Worm (Caenorhabditis elegans) whole organism, L2 larva: ENCODE data around the gene vha-11.

Experiments used
- C34F6.9 ChIP-seq: fragments of 150-350 bp; optimal IDR thresholded peaks from 2 replicates; lab custom pipeline; 2014; ENCODE audit warnings: missing biosample characterization, missing genetic modification characterization
- F13H6.1 ChIP-seq: sonication (generic microtip); optimal IDR thresholded peaks from 2 replicates; lab custom pipeline; 2016; ENCODE audit warnings: missing genetic modification characterization, missing compliant biosample characterization
- R02D3.7 ChIP-seq: fragments of 150-350 bp; optimal IDR thresholded peaks from 2 replicates; lab custom pipeline; 2014; ENCODE audit warnings: missing biosample characterization, missing genetic modification characterization
- Y55F3AM.14 ChIP-seq: fragments of 200-800 bp; sonication (Bioruptor generic); optimal IDR thresholded peaks from 2 replicates; lab custom pipeline; 2018; ENCODE audit warnings: mild to moderate bottlenecking, missing genetic modification characterization, missing compliant biosample characterization
- ZK546.5 ChIP-seq: sonication (generic microtip); optimal IDR thresholded peaks from 2 replicates; lab custom pipeline; 2017; ENCODE audit warnings: missing biosample characterization, missing genetic modification characterization
- alr-1 ChIP-seq: fragments of 150-350 bp; optimal IDR thresholded peaks from 2 replicates; lab custom pipeline; 2014; ENCODE audit warnings: missing biosample characterization, missing genetic modification characterization
- aly-2 ChIP-seq: fragments of 150-350 bp; optimal IDR thresholded peaks from 2 replicates; lab custom pipeline; 2014; ENCODE audit warnings: missing biosample characterization, missing genetic modification characterization
- ama-1 ChIP-seq: fragments of 150-350 bp; optimal IDR thresholded peaks from 2 replicates; lab custom pipeline; 2018; ENCODE audit warnings: inconsistent platforms
- blmp-1 ChIP-seq: sonication (generic microtip); optimal IDR thresholded peaks from 2 replicates; lab custom pipeline; 2017; ENCODE audit warnings: missing genetic modification characterization, mild to moderate bottlenecking, missing compliant biosample characterization, antibody characterized with exemption, moderate library complexity; ENCODE audit not compliant: insufficient read depth
- ceh-82 ChIP-seq: fragments of 150-350 bp; optimal IDR thresholded peaks from 2 replicates; lab custom pipeline; 2014; ENCODE audit warnings: missing biosample characterization, missing genetic modification characterization
- egl-27 ChIP-seq: sonication (generic microtip); optimal IDR thresholded peaks from 3 replicates; lab custom pipeline; 2017; ENCODE audit warnings: missing biosample characterization, missing genetic modification reagents, missing genetic modification characterization
- elt-3 ChIP-seq: sonication (generic microtip); optimal IDR thresholded peaks from 2 replicates; lab custom pipeline; 2017; ENCODE audit warnings: missing biosample characterization, missing genetic modification characterization
- lin-11 ChIP-seq: fragments of 150-350 bp; sonication (generic microtip); optimal IDR thresholded peaks from 2 replicates; lab custom pipeline; 2014; ENCODE audit warnings: missing biosample characterization, missing genetic modification characterization, inconsistent platforms, mixed read lengths
- lin-13 ChIP-seq: fragments of 150-350 bp; optimal IDR thresholded peaks from 2 replicates; lab custom pipeline; 2014; ENCODE audit warnings: missing biosample characterization, missing genetic modification reagents, missing genetic modification characterization
- lin-39 ChIP-seq: fragments of 150-350 bp; optimal IDR thresholded peaks from 2 replicates; lab custom pipeline; 2014; ENCODE audit warnings: missing biosample characterization, missing genetic modification reagents, missing genetic modification characterization
- lsy-2 ChIP-seq, 2 experiments: fragments of 150-350 bp in 1 of 2; sonication (generic microtip) in 1 of 2; optimal IDR thresholded peaks; 2 replicates each; lab custom pipeline; 2014 to 2017; ENCODE audit warnings: missing biosample characterization in 2 of 2, missing genetic modification characterization in 2 of 2
- mab-5 ChIP-seq: fragments of 150-350 bp; optimal IDR thresholded peaks from 2 replicates; lab custom pipeline; 2014; ENCODE audit warnings: missing biosample characterization, missing genetic modification characterization
- mdl-1 ChIP-seq, 2 experiments: fragments of 150-350 bp in 1 of 2; sonication (generic microtip) in 1 of 2; optimal IDR thresholded peaks; 2 replicates each; lab custom pipeline; 2017; ENCODE audit warnings: missing biosample characterization in 2 of 2, missing genetic modification characterization in 2 of 2
- nhr-12 ChIP-seq: fragments of 150-350 bp; optimal IDR thresholded peaks from 2 replicates; lab custom pipeline; 2014; ENCODE audit warnings: missing biosample characterization, missing genetic modification characterization
- nhr-129 ChIP-seq: fragments of 150-350 bp; optimal IDR thresholded peaks from 2 replicates; lab custom pipeline; 2014; ENCODE audit warnings: missing biosample characterization, missing genetic modification characterization
- nhr-23 ChIP-seq: fragments of 150-350 bp; optimal IDR thresholded peaks from 2 replicates; lab custom pipeline; 2014; ENCODE audit warnings: missing biosample characterization, missing genetic modification reagents, missing genetic modification characterization
- nhr-237 ChIP-seq: fragments of 150-350 bp; optimal IDR thresholded peaks from 2 replicates; lab custom pipeline; 2014; ENCODE audit warnings: missing biosample characterization, missing genetic modification characterization
- nhr-25 ChIP-seq: fragments of 150-350 bp; sonication (generic microtip); optimal IDR thresholded peaks from 3 replicates; lab custom pipeline; 2014; ENCODE audit warnings: missing biosample characterization, missing genetic modification characterization
- nhr-77 ChIP-seq: fragments of 150-350 bp; optimal IDR thresholded peaks from 2 replicates; lab custom pipeline; 2014; ENCODE audit warnings: missing biosample characterization, missing genetic modification characterization
- peb-1 ChIP-seq: fragments of 150-350 bp; optimal IDR thresholded peaks from 2 replicates; lab custom pipeline; 2014; ENCODE audit warnings: missing biosample characterization, missing genetic modification characterization
- sem-4 ChIP-seq: fragments of 150-350 bp; optimal IDR thresholded peaks from 2 replicates; lab custom pipeline; 2014; ENCODE audit warnings: missing biosample characterization, missing genetic modification reagents, missing genetic modification characterization
- skn-1 ChIP-seq: sonication (generic microtip); optimal IDR thresholded peaks from 2 replicates; lab custom pipeline; 2017; ENCODE audit warnings: missing biosample characterization, missing genetic modification characterization
- sma-3 ChIP-seq: sonication (generic microtip); optimal IDR thresholded peaks from 2 replicates; lab custom pipeline; 2016; ENCODE audit warnings: missing genetic modification reagents, missing genetic modification characterization, missing compliant biosample characterization
- sma-9 ChIP-seq, 2 experiments: fragments of 150-350 bp in 1 of 2; sonication (generic microtip) in 1 of 2; optimal IDR thresholded peaks; 2 replicates each; lab custom pipeline; 2014 to 2016; ENCODE audit warnings: missing genetic modification characterization in 2 of 2, mild to moderate bottlenecking in 1 of 2, missing biosample characterization in 1 of 2, missing compliant biosample characterization in 1 of 2, missing genetic modification reagents in 1 of 2, moderate library complexity in 1 of 2
- snpc-4 ChIP-seq: fragments of 150-350 bp; optimal IDR thresholded peaks from 2 replicates; lab custom pipeline; 2014; ENCODE audit warnings: missing biosample characterization, missing genetic modification characterization
- unc-39 ChIP-seq: fragments of 150-350 bp; optimal IDR thresholded peaks from 2 replicates; lab custom pipeline; 2014; ENCODE audit warnings: missing biosample characterization, missing genetic modification characterization
- unc-55 ChIP-seq: fragments of 150-350 bp; sonication (generic microtip); optimal IDR thresholded peaks from 3 replicates; lab custom pipeline; 2014; ENCODE audit warnings: missing biosample characterization, missing genetic modification reagents, missing genetic modification characterization
- unc-62 ChIP-seq: fragments of 150-350 bp; optimal IDR thresholded peaks from 2 replicates; lab custom pipeline; 2014; ENCODE audit warnings: missing biosample characterization, missing genetic modification reagents, missing genetic modification characterization
- zag-1 ChIP-seq: fragments of 150-350 bp; optimal IDR thresholded peaks from 2 replicates; lab custom pipeline; 2014; ENCODE audit warnings: missing biosample characterization, missing genetic modification characterization
- ztf-1 ChIP-seq: fragments of 200-800 bp; sonication (Bioruptor generic); conservative IDR thresholded peaks from 2 replicates; pipeline ENCODE4 v1.3.6; 2022; ENCODE audit warnings: missing genetic modification characterization, missing compliant biosample characterization
- ztf-11 ChIP-seq: sonication (generic microtip); optimal IDR thresholded peaks from 2 replicates; lab custom pipeline; 2017; ENCODE audit warnings: missing biosample characterization, missing genetic modification characterization
- ztf-4 ChIP-seq: fragments of 150-350 bp; optimal IDR thresholded peaks from 2 replicates; lab custom pipeline; 2014; ENCODE audit warnings: missing biosample characterization, missing genetic modification characterization

Gene vha-11

ce11 chrIV:2311554-2311953, 2.8 kb downstream of the vha-11 start:
- TF ChIP-seq nhr-237 (no peak), lin-11 (no peak), unc-55 (no peak), unc-62 (GFP tag; lab: Kevin White, UChicago) (no peak), R02D3.7 (no peak), mdl-1 (tag; optimal IDR thresholded peaks at IDR 0.05; lab: Kevin White, UChicago) (no peak), lsy-2 (tag; optimal IDR thresholded peaks at IDR 0.05; lab: Kevin White, UChicago) (no peak), skn-1 (no peak), ztf-11 (no peak), lin-39 (tag; lab: Kevin White, UChicago) (no peak), ceh-82 (tag; lab: Kevin White, UChicago) (no peak), elt-3 (tag; lab: Kevin White, UChicago) (no peak), mab-5 (tag; lab: Kevin White, UChicago) (no peak), nhr-25 (tag; lab: Kevin White, UChicago) (no peak), nhr-129 (tag; lab: Kevin White, UChicago) (no peak), ztf-1 (GFP tag; lab: Robert Waterston, UW) (no peak), lin-13 (GFP tag; lab: Kevin White, UChicago) (no peak), F13H6.1 (tag; lab: Kevin White, UChicago) (no peak)
- TF ChIP-seq, all 48 proteins: peak for 0

- no peak for TF ChIP-seq sem-4
- no peak for TF ChIP-seq blmp-1 (tag; lab: Kevin White, UChicago)
- TF ChIP-seq aly-2: no peak
- no peak for TF ChIP-seq ztf-11
- TF ChIP-seq egl-27: no peak
- no peak for TF ChIP-seq ztf-1 (GFP tag; lab: Robert Waterston, UW)
- TF ChIP-seq nhr-237: no peak
- no peak for TF ChIP-seq peb-1 (tag; lab: Kevin White, UChicago)
- TF ChIP-seq F13H6.1 (tag; lab: Kevin White, UChicago): no peak
- no peak for TF ChIP-seq elt-3 (tag; lab: Kevin White, UChicago)
- TF ChIP-seq Y55F3AM.14 (GFP tag; lab: Kevin White, UChicago): no peak
- TF ChIP-seq nhr-129 (tag; lab: Kevin White, UChicago): no peak
- no peak for TF ChIP-seq zag-1 (tag; lab: Kevin White, UChicago)
- TF ChIP-seq nhr-77: no peak
- no peak for TF ChIP-seq unc-39
- no peak for TF ChIP-seq ztf-4
- no peak for TF ChIP-seq nhr-12 (tag; lab: Kevin White, UChicago)
- TF ChIP-seq alr-1 (tag; lab: Kevin White, UChicago): no peak
Observed at ce11 chrIV:2308203-2308602, 6.2 kb downstream of the vha-11 start.

- no peak for TF ChIP-seq unc-55
- TF ChIP-seq zag-1 (tag; lab: Kevin White, UChicago): no peak
- no peak for TF ChIP-seq nhr-25 (tag; lab: Kevin White, UChicago)
- no peak for TF ChIP-seq ama-1 (lab: Kevin White, UChicago)
- no peak for TF ChIP-seq elt-3 (tag; lab: Kevin White, UChicago)
- TF ChIP-seq sem-4: no peak
- TF ChIP-seq C34F6.9 (tag; lab: Kevin White, UChicago): no peak
- no peak for TF ChIP-seq peb-1 (tag; lab: Kevin White, UChicago)
- TF ChIP-seq sma-9 (GFP tag; optimal IDR thresholded peaks at IDR 0.05; lab: Kevin White, UChicago): no peak
- no peak for TF ChIP-seq sma-9 (tag; optimal IDR thresholded peaks at IDR 0.05; lab: Kevin White, UChicago)
- TF ChIP-seq Y55F3AM.14 (GFP tag; lab: Kevin White, UChicago): no peak
- TF ChIP-seq unc-39: no peak
- TF ChIP-seq, all 48 proteins: peak for 0
Observed at ce11 chrIV:2307374-2307773, 7.0 kb downstream of the vha-11 start.

- TF ChIP-seq snpc-4 (tag; lab: Kevin White, UChicago): no peak
- no peak for TF ChIP-seq ztf-1 (GFP tag; lab: Robert Waterston, UW)
- no peak for TF ChIP-seq nhr-12 (tag; lab: Kevin White, UChicago)
- no peak for TF ChIP-seq F13H6.1 (tag; lab: Kevin White, UChicago)
- TF ChIP-seq nhr-23 (tag; lab: Kevin White, UChicago): no peak
- TF ChIP-seq sma-3: no peak
- no peak for TF ChIP-seq ZK546.5 (tag; lab: Kevin White, UChicago)
- no peak for TF ChIP-seq lsy-2 (tag; optimal IDR thresholded peaks at IDR 0.05; lab: Kevin White, UChicago)
- TF ChIP-seq ama-1 (lab: Kevin White, UChicago): no peak
Observed at ce11 chrIV:2306447-2306846, 7.9 kb downstream of the vha-11 start, which contains the start of gene mksr-2. Gene mksr-2, minus strand, starts transcription at chrIV:2306547.
